Fruit fly (Drosophila melanogaster): ENCODE measurements around the gene CG32639.

CG32639 gene

dm6 chrX:13233811-13234737 lies 2.3 kb downstream of the CG32639 start:
- TF ChIP-seq Myc (optimal IDR thresholded peaks at IDR 0.05) (no peak), psq (optimal IDR thresholded peaks at IDR 0.05) (no peak), h (optimal IDR thresholded peaks at IDR 0.05) (no peak), Sin3A (optimal IDR thresholded peaks at IDR 0.05) (no peak), ttk (optimal IDR thresholded peaks at IDR 0.05) (no peak), insv (optimal IDR thresholded peaks at IDR 0.05) (no peak)

dm6 chrX:13232406-13233195 lies 3.8 kb downstream of the CG32639 start:
- TF ChIP-seq Sin3A (optimal IDR thresholded peaks at IDR 0.05) (no peak), insv (optimal IDR thresholded peaks at IDR 0.05) (no peak), ttk (optimal IDR thresholded peaks at IDR 0.05) (no peak), h (optimal IDR thresholded peaks at IDR 0.05) (no peak), psq (optimal IDR thresholded peaks at IDR 0.05) (no peak), Myc (optimal IDR thresholded peaks at IDR 0.05) (no peak)

dm6 chrX:13230974-13231373 lies 5.4 kb downstream of the CG32639 start:
- TF ChIP-seq Sin3A (optimal IDR thresholded peaks at IDR 0.05) (no peak), Myc (optimal IDR thresholded peaks at IDR 0.05) (no peak), psq (optimal IDR thresholded peaks at IDR 0.05) (no peak), insv (optimal IDR thresholded peaks at IDR 0.05) (no peak), ttk (optimal IDR thresholded peaks at IDR 0.05) (no peak), h (optimal IDR thresholded peaks at IDR 0.05) (no peak)

dm6 chrX:13229824-13230223 lies 6.5 kb downstream of the CG32639 start:
- TF ChIP-seq Sin3A (optimal IDR thresholded peaks at IDR 0.05) (no peak), insv (optimal IDR thresholded peaks at IDR 0.05) (no peak), ttk (optimal IDR thresholded peaks at IDR 0.05) (no peak), psq (optimal IDR thresholded peaks at IDR 0.05) (no peak), h (optimal IDR thresholded peaks at IDR 0.05) (no peak), Myc (optimal IDR thresholded peaks at IDR 0.05) (no peak)

- TF ChIP-seq Myc (optimal IDR thresholded peaks at IDR 0.05): no peak
- TF ChIP-seq ttk (optimal IDR thresholded peaks at IDR 0.05): no peak
- TF ChIP-seq h (optimal IDR thresholded peaks at IDR 0.05): no peak
- TF ChIP-seq Sin3A (optimal IDR thresholded peaks at IDR 0.05): no peak
- TF ChIP-seq psq (optimal IDR thresholded peaks at IDR 0.05): no peak
- TF ChIP-seq insv (optimal IDR thresholded peaks at IDR 0.05): no peak
These were observed 7.1 kb downstream of the CG32639 start for dm6 chrX:13229217-13229616.

dm6 chrX:13228208-13228606 lies 8.2 kb downstream of the CG32639 start:
- TF ChIP-seq Myc (optimal IDR thresholded peaks at IDR 0.05) (no peak), insv (optimal IDR thresholded peaks at IDR 0.05) (no peak), ttk (optimal IDR thresholded peaks at IDR 0.05) (no peak)

dm6 chrX:13227505-13228207 lies 8.7 kb downstream of the CG32639 start:
- TF ChIP-seq ttk (optimal IDR thresholded peaks at IDR 0.05) (no peak), psq (optimal IDR thresholded peaks at IDR 0.05) (no peak), h (optimal IDR thresholded peaks at IDR 0.05) (no peak), Sin3A (optimal IDR thresholded peaks at IDR 0.05) (no peak), Myc (optimal IDR thresholded peaks at IDR 0.05) (no peak), insv (optimal IDR thresholded peaks at IDR 0.05) (no peak)

- TF ChIP-seq psq (optimal IDR thresholded peaks at IDR 0.05) (no peak), insv (optimal IDR thresholded peaks at IDR 0.05) (no peak), ttk (optimal IDR thresholded peaks at IDR 0.05) (no peak), h (optimal IDR thresholded peaks at IDR 0.05) (no peak), Myc (optimal IDR thresholded peaks at IDR 0.05) (no peak), Sin3A (optimal IDR thresholded peaks at IDR 0.05) (no peak)
These were observed 9.9 kb downstream of the CG32639 start for dm6 chrX:13226478-13226877.

- TF ChIP-seq insv (optimal IDR thresholded peaks at IDR 0.05) (no peak), h (optimal IDR thresholded peaks at IDR 0.05) (no peak), Sin3A (optimal IDR thresholded peaks at IDR 0.05) (no peak), psq (optimal IDR thresholded peaks at IDR 0.05) (no peak), ttk (optimal IDR thresholded peaks at IDR 0.05) (no peak), Myc (optimal IDR thresholded peaks at IDR 0.05) (no peak)
These were observed 11.5 kb downstream of the CG32639 start for dm6 chrX:13224846-13225245.

- TF ChIP-seq h (optimal IDR thresholded peaks at IDR 0.05) (no peak), psq (optimal IDR thresholded peaks at IDR 0.05) (no peak), ttk (optimal IDR thresholded peaks at IDR 0.05) (no peak), insv (optimal IDR thresholded peaks at IDR 0.05) (no peak), Myc (optimal IDR thresholded peaks at IDR 0.05) (no peak), Sin3A (optimal IDR thresholded peaks at IDR 0.05) (no peak)
These were observed 14.5 kb downstream of the CG32639 start for dm6 chrX:13221835-13222234.

- TF ChIP-seq insv (optimal IDR thresholded peaks at IDR 0.05) (no peak), Sin3A (optimal IDR thresholded peaks at IDR 0.05) (no peak), ttk (optimal IDR thresholded peaks at IDR 0.05) (no peak), Myc (optimal IDR thresholded peaks at IDR 0.05) (no peak), h (optimal IDR thresholded peaks at IDR 0.05) (no peak), psq (optimal IDR thresholded peaks at IDR 0.05) (no peak)
These were observed 15.1 kb downstream of the CG32639 start for dm6 chrX:13221311-13221710.
